Worm (Caenorhabditis elegans) whole organism, L1 larva: Measurements from ENCODE around the gene Y46G5A.18.

Source experiments
- C04F5.9 ChIP-seq: sonication (generic microtip); optimal IDR thresholded peaks from 2 replicates; lab custom pipeline; 2016; ENCODE audit warnings: missing genetic modification characterization, missing compliant biosample characterization
- C34B4.2 ChIP-seq: sonication (generic microtip); optimal IDR thresholded peaks from 2 replicates; lab custom pipeline; 2017; ENCODE audit warnings: mild to moderate bottlenecking, missing genetic modification characterization, missing compliant biosample characterization
- F16B12.6 ChIP-seq: fragments of 150-350 bp; optimal IDR thresholded peaks from 2 replicates; lab custom pipeline; 2014; ENCODE audit warnings: missing biosample characterization, missing genetic modification characterization
- aly-2 ChIP-seq: fragments of 150-350 bp; optimal IDR thresholded peaks from 2 replicates; lab custom pipeline; 2014; ENCODE audit warnings: missing biosample characterization, missing genetic modification characterization
- ceh-8 ChIP-seq: fragments of 200-800 bp; sonication (Bioruptor generic); optimal IDR thresholded peaks from 2 replicates; lab custom pipeline; 2018; ENCODE audit warnings: mild to moderate bottlenecking, missing genetic modification characterization, moderate library complexity, missing compliant biosample characterization
- ceh-82 ChIP-seq, 3 experiments: fragments of 150-350 bp in 1 of 3; sonication (generic microtip) in 2 of 3; optimal IDR thresholded peaks; 2 replicates each; lab custom pipeline; 2014 to 2017; ENCODE audit warnings: missing biosample characterization in 3 of 3, missing genetic modification characterization in 3 of 3
- ceh-88 ChIP-seq: fragments of 200-800 bp; sonication (Bioruptor generic); IDR thresholded peaks from 2 replicates; pipeline ENCODE4 v1.3.6; 2022; ENCODE audit warnings: missing genetic modification characterization, missing compliant biosample characterization
- dpl-1 ChIP-seq, 3 experiments: fragments of 150-350 bp in 2 of 3; sonication (generic microtip) in 1 of 3; optimal IDR thresholded peaks; 2 replicates each; lab custom pipeline; 2014 to 2017; ENCODE audit warnings: missing biosample characterization in 3 of 3, missing genetic modification characterization in 3 of 3, missing genetic modification reagents in 3 of 3
- efl-1 ChIP-seq, 4 experiments: fragments of 150-350 bp; optimal IDR thresholded peaks in 3 of 4; peaks in 1 of 4; 1 replicate in 1 of 4; 2 replicates in 3 of 4; lab custom pipeline; 2014; ENCODE audit warnings: missing biosample characterization in 2 of 4, missing genetic modification characterization in 2 of 4, missing genetic modification reagents in 2 of 4
- efl-3 ChIP-seq: fragments of 200-800 bp; sonication (Bioruptor generic); optimal IDR thresholded peaks from 2 replicates; lab custom pipeline; 2018; ENCODE audit warnings: mild to moderate bottlenecking, missing genetic modification characterization, missing compliant biosample characterization
- elt-3 ChIP-seq, 6 experiments: fragments of 150-350 bp in 1 of 6; sonication (generic microtip); optimal IDR thresholded peaks; 2 replicates each; lab custom pipeline; 2017 to 2018; ENCODE audit warnings: missing biosample characterization in 6 of 6, missing genetic modification characterization in 6 of 6, inconsistent platforms in 1 of 6
- ets-5 ChIP-seq: fragments of 200-800 bp; sonication (Bioruptor generic); IDR thresholded peaks from 2 replicates; pipeline ENCODE4 v1.3.6; 2022; ENCODE audit warnings: missing genetic modification characterization, missing compliant biosample characterization
- fkh-10 ChIP-seq: sonication (generic microtip); optimal IDR thresholded peaks from 2 replicates; lab custom pipeline; 2017; ENCODE audit warnings: missing biosample characterization, missing genetic modification reagents, missing genetic modification characterization
- fkh-4 ChIP-seq: sonication (generic microtip); optimal IDR thresholded peaks from 2 replicates; lab custom pipeline; 2016; ENCODE audit warnings: missing compliant biosample characterization, missing genetic modification characterization, borderline replicate concordance
- grh-1 ChIP-seq: fragments of 200-800 bp; sonication (Bioruptor generic); IDR thresholded peaks from 2 replicates; pipeline ENCODE4 v1.3.6; 2022; ENCODE audit warnings: missing genetic modification reagents, missing genetic modification characterization, missing compliant biosample characterization
- hlh-4 ChIP-seq: sonication (generic microtip); optimal IDR thresholded peaks from 2 replicates; lab custom pipeline; 2016; ENCODE audit warnings: mild to moderate bottlenecking, missing genetic modification characterization, missing compliant biosample characterization
- lin-14 ChIP-seq: fragments of 200-800 bp; sonication (Bioruptor generic); optimal IDR thresholded peaks from 2 replicates; lab custom pipeline; 2018; ENCODE audit warnings: mild to moderate bottlenecking, missing genetic modification characterization, moderate library complexity, missing compliant biosample characterization
- lin-15B ChIP-seq: fragments of 150-350 bp; sonication (generic microtip); optimal IDR thresholded peaks from 3 replicates; lab custom pipeline; 2014; ENCODE audit warnings: missing biosample characterization, missing genetic modification characterization
- lin-35 ChIP-seq, 2 experiments: fragments of 150-350 bp; optimal IDR thresholded peaks; 2 replicates each; lab custom pipeline; 2014; ENCODE audit warnings: missing biosample characterization in 2 of 2, missing genetic modification characterization in 2 of 2, missing genetic modification reagents in 2 of 2
- lin-39 ChIP-seq: fragments of 150-350 bp; optimal IDR thresholded peaks from 2 replicates; lab custom pipeline; 2014; ENCODE audit warnings: missing biosample characterization, missing genetic modification reagents, missing genetic modification characterization
- lir-3 ChIP-seq: sonication (generic microtip); optimal IDR thresholded peaks from 2 replicates; lab custom pipeline; 2016; ENCODE audit warnings: mild to moderate bottlenecking, missing genetic modification characterization, moderate library complexity, missing compliant biosample characterization; ENCODE audit not compliant: poor library complexity
- mdl-1 ChIP-seq, 2 experiments: fragments of 150-350 bp; optimal IDR thresholded peaks; 2 replicates each; lab custom pipeline; 2014 to 2017; ENCODE audit warnings: missing biosample characterization in 2 of 2, missing genetic modification characterization in 2 of 2, inconsistent platforms in 1 of 2
- nhr-19 ChIP-seq: fragments of 200-800 bp; sonication (Bioruptor generic); conservative IDR thresholded peaks from 2 replicates; pipeline ENCODE4 v1.3.6; 2022; ENCODE audit warnings: missing genetic modification characterization, missing compliant biosample characterization
- nhr-20 ChIP-seq: sonication (generic microtip); optimal IDR thresholded peaks from 2 replicates; lab custom pipeline; 2016; ENCODE audit warnings: mild to moderate bottlenecking, missing genetic modification characterization, missing compliant biosample characterization
- nhr-47 ChIP-seq: sonication (generic microtip); optimal IDR thresholded peaks from 2 replicates; lab custom pipeline; 2016; ENCODE audit warnings: mild to moderate bottlenecking, missing genetic modification characterization, moderate library complexity, missing compliant biosample characterization
- nhr-71 ChIP-seq: sonication (generic microtip); optimal IDR thresholded peaks from 2 replicates; lab custom pipeline; 2016; ENCODE audit warnings: mild to moderate bottlenecking, missing genetic modification characterization, moderate library complexity, missing compliant biosample characterization
- nhr-76 ChIP-seq: sonication (generic microtip); optimal IDR thresholded peaks from 2 replicates; lab custom pipeline; 2017; ENCODE audit warnings: missing biosample characterization, missing genetic modification characterization
- nhr-85 ChIP-seq: sonication (generic microtip); peaks from one replicate; lab custom pipeline; 2016; ENCODE audit warnings: missing genetic modification characterization, inconsistent platforms, missing compliant biosample characterization
- nhr-90 ChIP-seq: sonication (generic microtip); optimal IDR thresholded peaks from 2 replicates; lab custom pipeline; 2016; ENCODE audit warnings: mild to moderate bottlenecking, missing genetic modification characterization, missing compliant biosample characterization; ENCODE audit not compliant: poor library complexity
- pag-3 ChIP-seq: sonication (generic microtip); optimal IDR thresholded peaks from 2 replicates; lab custom pipeline; 2017; ENCODE audit warnings: missing genetic modification characterization, mild to moderate bottlenecking, missing compliant biosample characterization, antibody characterized with exemption, borderline replicate concordance; ENCODE audit not compliant: insufficient read depth
- pqm-1 ChIP-seq: sonication (generic microtip); optimal IDR thresholded peaks from 3 replicates; lab custom pipeline; 2017; ENCODE audit warnings: missing biosample characterization, missing genetic modification characterization
- rnt-1 ChIP-seq: sonication (generic microtip); optimal IDR thresholded peaks from 2 replicates; lab custom pipeline; 2016; ENCODE audit warnings: mild to moderate bottlenecking, missing genetic modification characterization, moderate library complexity, missing compliant biosample characterization
- snpc-4 ChIP-seq: fragments of 150-350 bp; optimal IDR thresholded peaks from 2 replicates; lab custom pipeline; 2014; ENCODE audit warnings: missing biosample characterization, missing genetic modification characterization
- snu-23 ChIP-seq: sonication (generic microtip); optimal IDR thresholded peaks from 2 replicates; lab custom pipeline; 2016; ENCODE audit warnings: missing genetic modification characterization, missing compliant biosample characterization
- tlp-1 ChIP-seq: fragments of 150-350 bp; optimal IDR thresholded peaks from 2 replicates; lab custom pipeline; 2014; ENCODE audit warnings: missing biosample characterization, missing genetic modification characterization
- unc-86 ChIP-seq: sonication (generic microtip); optimal IDR thresholded peaks from 2 replicates; lab custom pipeline; 2016; ENCODE audit warnings: missing genetic modification characterization, missing compliant biosample characterization
- vab-15 ChIP-seq: sonication (generic microtip); optimal IDR thresholded peaks from 2 replicates; lab custom pipeline; 2017; ENCODE audit warnings: missing genotype, mild to moderate bottlenecking, missing genetic modification characterization, missing compliant biosample characterization
- xbp-1 ChIP-seq: sonication (generic microtip); optimal IDR thresholded peaks from 2 replicates; lab custom pipeline; 2016; ENCODE audit warnings: missing genetic modification characterization, missing compliant biosample characterization
- zip-4 ChIP-seq: fragments of 200-800 bp; sonication (Bioruptor generic); optimal IDR thresholded peaks from 2 replicates; lab custom pipeline; 2018; ENCODE audit warnings: mild to moderate bottlenecking, missing genetic modification characterization, moderate library complexity, missing compliant biosample characterization
- ztf-4 ChIP-seq: fragments of 150-350 bp; optimal IDR thresholded peaks from 2 replicates; lab custom pipeline; 2014; ENCODE audit warnings: missing biosample characterization, missing genetic modification characterization

Y46G5A.18 gene

DNA sequence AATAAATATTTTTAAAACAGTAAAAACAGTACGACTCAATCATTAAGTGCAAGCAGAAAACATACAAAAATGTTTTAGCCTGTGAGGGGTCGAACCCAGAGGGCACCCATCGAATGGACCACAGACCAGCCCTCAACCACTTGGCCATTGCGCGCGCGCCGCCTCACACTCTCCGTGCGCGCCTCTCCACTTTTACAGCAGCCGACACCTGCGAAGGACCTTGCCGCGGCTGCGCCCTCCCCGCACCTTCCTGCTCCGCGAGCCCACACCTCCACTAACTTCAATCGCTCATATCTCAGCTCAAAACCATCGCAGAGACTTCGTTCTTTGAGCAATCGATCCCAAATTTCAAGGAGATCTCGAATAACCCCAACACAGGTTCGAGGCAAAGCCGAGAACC lies 26.7 kb downstream of the Y46G5A.18 start (continued):
- TF ChIP-seq xbp-1 (tag; lab: Kevin White, UChicago) (peak; percentile 58), rnt-1 (peak; percentile 92), lin-14 (GFP tag; lab: Kevin White, UChicago) (peak; percentile 68), snpc-4 (tag; lab: Kevin White, UChicago) (peak; percentile 97), efl-1 (optimal IDR thresholded peaks at IDR 0.05; lab: Kevin White, UChicago) (peak; percentile 29 to 56), efl-1 (GFP tag; optimal IDR thresholded peaks at IDR 0.05 in 1 of 2; lab: Kevin White, UChicago) (peak; percentile 29 to 95), nhr-90 (tag; lab: Kevin White, UChicago) (peak; percentile 70), dpl-1 (GFP tag; optimal IDR thresholded peaks at IDR 0.05; lab: Kevin White, UChicago) (peak in 2 of 3 experiments; percentile 19 to 36), lin-35 (GFP tag; optimal IDR thresholded peaks at IDR 0.05; lab: Kevin White, UChicago) (peak; percentile 37 to 48), grh-1 (GFP tag; lab: Robert Waterston, UW) (peak; percentile 57)

DNA sequence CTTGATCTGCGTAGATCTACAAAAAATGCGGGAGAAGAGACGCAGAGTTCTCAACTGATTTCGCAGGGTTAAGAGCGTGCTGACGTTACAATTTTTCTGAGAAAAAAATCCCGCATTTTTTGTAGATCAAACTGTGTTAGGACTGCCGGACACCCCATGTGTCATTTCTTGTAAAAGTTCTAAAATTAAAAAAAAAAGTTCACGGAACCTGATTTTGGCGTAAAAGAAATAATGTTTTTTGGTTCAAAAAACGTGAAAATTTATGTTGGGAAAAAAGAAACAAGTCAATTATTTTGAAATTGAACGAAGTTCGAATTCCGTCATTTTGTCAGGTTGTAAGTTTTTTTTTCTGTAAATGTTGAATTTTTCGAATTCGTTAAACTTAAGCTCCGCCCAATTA lies 28.7 kb downstream of the Y46G5A.18 start, which contains the start of gene Y46G5A.34:
Gene Y46G5A.34, plus strand, starts transcription at position 301 of the 400 bp plus-strand sequence.
- TF ChIP-seq ceh-8 (GFP tag; lab: Kevin White, UChicago) (no peak), fkh-10 (GFP tag; lab: Kevin White, UChicago) (no peak), C04F5.9 (no peak), dpl-1 (GFP tag; optimal IDR thresholded peaks at IDR 0.05; lab: Kevin White, UChicago) (no peak), ets-5 (no peak)

DNA sequence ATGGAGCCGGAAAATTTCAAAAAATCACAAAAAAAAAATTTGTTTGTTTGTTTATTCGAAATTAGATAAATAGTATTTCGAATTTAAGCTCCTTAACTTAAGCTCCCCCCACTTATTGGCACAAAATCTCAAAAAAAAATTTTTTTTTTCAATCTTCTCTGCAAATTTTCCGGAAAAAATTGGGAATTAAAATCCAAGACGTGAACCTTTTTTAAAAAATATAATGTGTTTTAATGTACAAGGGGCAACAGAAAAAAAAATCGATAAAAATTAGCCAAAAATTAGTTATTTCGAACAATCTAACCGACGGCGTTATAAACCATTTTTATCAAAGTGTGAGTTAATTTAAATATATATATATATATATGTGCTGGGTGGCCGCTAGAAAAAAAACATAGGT lies 30.7 kb downstream of the Y46G5A.18 start, which contains the start of gene Y46G5A.14:
Gene Y46G5A.14, plus strand, starts transcription at position 301 of the 400 bp plus-strand sequence.
- no peak for TF ChIP-seq hlh-4
- TF ChIP-seq lin-14 (GFP tag; lab: Kevin White, UChicago): no peak
- TF ChIP-seq mdl-1 (tag; optimal IDR thresholded peaks at IDR 0.05; lab: Kevin White, UChicago): no peak
- no peak for TF ChIP-seq ztf-4 (tag; lab: Kevin White, UChicago)

DNA sequence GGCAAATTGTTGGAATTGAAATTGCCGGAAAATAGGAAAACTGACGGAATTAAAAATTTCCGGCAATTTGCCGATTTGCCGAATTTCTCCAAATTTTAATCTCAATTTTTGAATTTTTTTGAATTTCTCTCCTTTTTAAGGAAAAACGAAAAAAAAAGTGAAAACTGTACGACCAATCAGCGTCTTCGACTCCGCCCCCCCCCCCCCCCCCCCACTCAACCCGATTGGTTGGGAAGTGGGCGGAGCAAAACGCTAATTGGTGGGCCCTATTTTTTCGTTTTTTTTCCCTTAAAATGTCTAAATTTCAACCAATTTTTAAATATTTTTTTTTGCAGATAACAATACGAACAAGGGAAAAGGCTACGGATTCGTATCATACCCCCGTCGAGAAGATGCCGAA lies 35.1 kb downstream of the Y46G5A.18 start:
- TF ChIP-seq lin-15B (tag; lab: Kevin White, UChicago) (no peak), ceh-8 (GFP tag; lab: Kevin White, UChicago) (peak; percentile 16)

DNA sequence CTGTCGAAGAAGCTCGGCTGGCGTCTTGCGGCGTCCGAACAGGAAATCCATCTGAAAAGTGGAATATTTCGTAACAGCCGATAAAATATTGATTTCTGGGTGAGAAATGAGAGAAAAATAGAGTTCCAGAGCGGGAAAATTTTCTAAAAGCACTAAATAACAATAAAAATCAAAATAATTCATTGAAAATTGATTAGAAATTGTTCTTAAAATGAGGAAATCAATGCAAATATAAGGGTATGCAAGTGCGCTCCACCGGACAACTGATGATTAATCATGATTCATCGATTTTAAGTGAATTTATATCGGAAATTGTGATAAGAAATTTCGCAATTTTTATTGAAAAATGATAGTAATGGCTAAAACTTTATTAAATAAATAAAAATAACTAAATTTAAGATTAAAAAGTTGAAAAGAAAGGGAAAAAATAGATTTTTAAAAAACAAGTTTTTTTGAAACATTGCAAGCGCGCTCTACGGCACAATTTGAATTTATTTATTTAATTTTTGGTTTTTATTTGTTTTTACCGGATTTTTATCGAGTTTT lies 36.8 kb downstream of the Y46G5A.18 start, which contains the start of the genes vps-2 and tiar-2:
Gene vps-2, minus strand, starts transcription at position 51 of the 546 bp plus-strand sequence.
Gene tiar-2, plus strand, starts transcription at position 520 of the 546 bp plus-strand sequence.
- no peak for TF ChIP-seq vab-15 (tag; lab: Kevin White, UChicago)
- peak; percentile 57 to 67 for TF ChIP-seq efl-1 (optimal IDR thresholded peaks at IDR 0.05; lab: Kevin White, UChicago)
- peak; percentile 65 to 94 for TF ChIP-seq efl-1 (GFP tag; optimal IDR thresholded peaks at IDR 0.05 in 1 of 2; lab: Kevin White, UChicago)
- TF ChIP-seq nhr-90 (tag; lab: Kevin White, UChicago): peak; percentile 74
- no peak for TF ChIP-seq pqm-1 (tag; lab: Kevin White, UChicago)
- TF ChIP-seq tlp-1 (tag; lab: Kevin White, UChicago): no peak
- TF ChIP-seq nhr-47 (tag; lab: Kevin White, UChicago): peak; percentile 82
- TF ChIP-seq fkh-4 (tag; lab: Kevin White, UChicago): peak; percentile 51
- peak in 1 of 3 experiments; percentile 27 for TF ChIP-seq ceh-82 (tag; optimal IDR thresholded peaks at IDR 0.05; lab: Kevin White, UChicago)
- TF ChIP-seq snu-23 (GFP tag; lab: Kevin White, UChicago): peak; percentile 66
- peak; percentile 60 for TF ChIP-seq nhr-20 (tag; lab: Kevin White, UChicago)
- TF ChIP-seq xbp-1 (tag; lab: Kevin White, UChicago): peak; percentile 78
- TF ChIP-seq C34B4.2 (tag; lab: Kevin White, UChicago): no peak
- TF ChIP-seq aly-2: no peak
- TF ChIP-seq F16B12.6 (tag; lab: Kevin White, UChicago): no peak
- TF ChIP-seq ceh-8 (GFP tag; lab: Kevin White, UChicago): peak; percentile 64
- TF ChIP-seq ztf-4 (tag; lab: Kevin White, UChicago): no peak
- no peak for TF ChIP-seq fkh-10 (GFP tag; lab: Kevin White, UChicago)
- TF ChIP-seq zip-4: peak; percentile 62
- no peak for TF ChIP-seq efl-3
- peak; percentile 50; the same call in 1 of the 2 replicates for TF ChIP-seq ceh-88 (GFP tag; lab: Robert Waterston, UW)
- TF ChIP-seq nhr-19 (GFP tag; lab: Robert Waterston, UW): peak; percentile 75
- TF ChIP-seq nhr-85: peak; percentile 81
- TF ChIP-seq elt-3 (tag; optimal IDR thresholded peaks at IDR 0.05; lab: Kevin White, UChicago): peak in 1 of 6 experiments; percentile 8
- TF ChIP-seq lir-3: no peak
- no peak for TF ChIP-seq pag-3 (tag; lab: Kevin White, UChicago)
- no peak for TF ChIP-seq nhr-76 (tag; lab: Kevin White, UChicago)
- no peak for TF ChIP-seq ets-5
- peak; percentile 85 for TF ChIP-seq nhr-71 (tag; lab: Kevin White, UChicago)
- TF ChIP-seq unc-86: peak; percentile 32
- TF ChIP-seq lin-39 (tag; lab: Kevin White, UChicago): peak; percentile 53
